Fruit fly (Drosophila melanogaster) whole organism, embryonic: ENCODE measurements around the gene LPCAT.

Source experiments
- B-H1 ChIP-seq: fragments of 200-800 bp; sonication (Bioruptor generic); IDR thresholded peaks from 3 replicates; pipeline ENCODE4 v1.3.6; 2022; ENCODE audit warnings: missing biosample characterization, missing genetic modification characterization
- Bdp1 ChIP-seq: fragments of 200-800 bp; sonication (Bioruptor generic); optimal IDR thresholded peaks from 3 replicates; lab custom pipeline; 2016; ENCODE audit warnings: missing biosample characterization, missing genetic modification characterization
- Bteb2 ChIP-seq: fragments of 200-800 bp; sonication (Bioruptor generic); optimal IDR thresholded peaks from 2 replicates; lab custom pipeline; 2016; ENCODE audit warnings: missing biosample characterization, missing genetic modification characterization
- C15 ChIP-seq: fragments of 200-800 bp; sonication (Bioruptor generic); IDR thresholded peaks from 3 replicates; pipeline ENCODE4 v1.3.6; 2022; ENCODE audit warnings: missing biosample characterization, missing genetic modification characterization
- CG11093 ChIP-seq: fragments of 200-800 bp; sonication (Bioruptor generic); IDR thresholded peaks from 3 replicates; pipeline ENCODE4 v1.3.6; 2022; ENCODE audit warnings: missing biosample characterization, missing genetic modification characterization
- CG12659 ChIP-seq: fragments of 200-800 bp; sonication (Bioruptor generic); optimal IDR thresholded peaks from 3 replicates; lab custom pipeline; 2017; ENCODE audit warnings: mild to moderate bottlenecking, missing biosample characterization, missing genetic modification reagents, missing genetic modification characterization
- CG12942 ChIP-seq: fragments of 200-800 bp; sonication (Bioruptor generic); optimal IDR thresholded peaks from 3 replicates; lab custom pipeline; 2016; ENCODE audit warnings: missing biosample characterization, missing genetic modification characterization
- CG13624 ChIP-seq: fragments of 200-800 bp; sonication (Bioruptor generic); optimal IDR thresholded peaks from 2 replicates; lab custom pipeline; 2016; ENCODE audit warnings: missing biosample characterization, missing genetic modification characterization
- CG14050 ChIP-seq: fragments of 200-800 bp; sonication (Bioruptor generic); IDR thresholded peaks from 3 replicates; pipeline ENCODE4 v1.3.6; 2022; ENCODE audit warnings: missing biosample characterization, missing genetic modification characterization
- CG1602 ChIP-seq: fragments of 200-800 bp; sonication (Bioruptor generic); optimal IDR thresholded peaks from 3 replicates; lab custom pipeline; 2016; ENCODE audit warnings: missing biosample characterization, missing genetic modification characterization
- CG17186 ChIP-seq: fragments of 200-800 bp; sonication (Bioruptor generic); optimal IDR thresholded peaks from 3 replicates; lab custom pipeline; 2017; ENCODE audit warnings: missing biosample characterization, missing genetic modification reagents, missing genetic modification characterization
- CG17361 ChIP-seq: fragments of 200-800 bp; sonication (Bioruptor generic); IDR thresholded peaks from 3 replicates; pipeline ENCODE4 v1.3.6; 2022; ENCODE audit warnings: missing biosample characterization, missing genetic modification characterization
- CG1832 ChIP-seq: fragments of 200-800 bp; sonication (Bioruptor generic); optimal IDR thresholded peaks from 2 replicates; lab custom pipeline; 2017; ENCODE audit warnings: missing biosample characterization, mild to moderate bottlenecking, missing genetic modification characterization, inconsistent platforms
- CG2129 ChIP-seq: fragments of 200-800 bp; sonication (Bioruptor generic); IDR thresholded peaks from 2 replicates; pipeline ENCODE4 v1.3.6; 2022; ENCODE audit warnings: missing biosample characterization, missing genetic modification characterization; ENCODE audit not compliant: partially characterized antibody
- CG31365 ChIP-seq: fragments of 200-800 bp; sonication (Bioruptor generic); optimal IDR thresholded peaks from 2 replicates; lab custom pipeline; 2018; ENCODE audit warnings: missing biosample characterization, mild to moderate bottlenecking, missing genetic modification characterization
- CG32532 ChIP-seq: fragments of 200-800 bp; sonication (Bioruptor generic); IDR thresholded peaks from 2 replicates; pipeline ENCODE4 v1.3.6; 2022; ENCODE audit warnings: missing biosample characterization, missing genetic modification characterization
- CG32772 ChIP-seq: fragments of 200-800 bp; sonication (Bioruptor generic); IDR thresholded peaks from 2 replicates; pipeline ENCODE4 v1.3.6; 2022; ENCODE audit warnings: missing biosample characterization, missing genetic modification characterization
- CG3838 ChIP-seq: fragments of 200-800 bp; sonication (Bioruptor generic); optimal IDR thresholded peaks from 3 replicates; lab custom pipeline; 2016; ENCODE audit warnings: missing biosample characterization, missing genetic modification characterization
- CG4282 ChIP-seq: fragments of 200-800 bp; sonication (Bioruptor generic); optimal IDR thresholded peaks from 2 replicates; lab custom pipeline; 2016; ENCODE audit warnings: missing biosample characterization, missing genetic modification characterization
- CG6689 ChIP-seq: fragments of 200-800 bp; sonication (Bioruptor generic); IDR thresholded peaks from 2 replicates; pipeline ENCODE4 v1.3.6; 2022; ENCODE audit warnings: missing biosample characterization, missing genetic modification characterization
- CG8478 ChIP-seq: fragments of >200 bp; optimal IDR thresholded peaks from 2 replicates; lab custom pipeline; 2018
- CG9797 ChIP-seq: fragments of 200-800 bp; sonication (Bioruptor generic); optimal IDR thresholded peaks from 3 replicates; lab custom pipeline; 2018; ENCODE audit warnings: missing biosample characterization, mild to moderate bottlenecking, missing genetic modification characterization
- CG9876 ChIP-seq: fragments of 200-800 bp; sonication (Bioruptor generic); optimal IDR thresholded peaks from 2 replicates; lab custom pipeline; 2016; ENCODE audit warnings: missing biosample characterization, missing genetic modification characterization
- CoRest ChIP-seq: fragments of 200-800 bp; sonication (Bioruptor generic); optimal IDR thresholded peaks from 3 replicates; lab custom pipeline; 2018; ENCODE audit warnings: missing biosample characterization, mild to moderate bottlenecking, missing genetic modification characterization, moderate library complexity
- Dek ChIP-seq: fragments of 200-800 bp; sonication (Bioruptor generic); optimal IDR thresholded peaks from 3 replicates; lab custom pipeline; 2019; ENCODE audit warnings: missing biosample characterization, mild to moderate bottlenecking, missing genetic modification characterization, moderate library complexity
- Dp ChIP-seq: fragments of 200-800 bp; sonication (Bioruptor generic); optimal IDR thresholded peaks from 2 replicates; lab custom pipeline; 2018; ENCODE audit warnings: missing biosample characterization, mild to moderate bottlenecking, missing genetic modification characterization, moderate library complexity
- Ets65A ChIP-seq: fragments of 200-800 bp; sonication (Bioruptor generic); peaks from one replicate; lab custom pipeline; 2016; ENCODE audit warnings: missing biosample characterization, missing genetic modification characterization
- Fer3 ChIP-seq: fragments of 200-800 bp; sonication (Bioruptor generic); optimal IDR thresholded peaks from 2 replicates; lab custom pipeline; 2018; ENCODE audit warnings: missing biosample characterization, mild to moderate bottlenecking, missing genetic modification characterization, moderate library complexity
- Hr3 ChIP-seq: fragments of 200-800 bp; sonication (Bioruptor generic); optimal IDR thresholded peaks from 3 replicates; lab custom pipeline; 2016; ENCODE audit warnings: missing biosample characterization, missing genetic modification characterization
- MBD-R2 ChIP-seq: fragments of 200-800 bp; sonication (Bioruptor generic); IDR thresholded peaks from 2 replicates; pipeline ENCODE4 v1.3.6; 2022; ENCODE audit warnings: missing biosample characterization, missing genetic modification characterization
- MESR4 ChIP-seq: fragments of 200-800 bp; sonication (Bioruptor generic); optimal IDR thresholded peaks from 2 replicates; lab custom pipeline; 2018; ENCODE audit warnings: missing biosample characterization, mild to moderate bottlenecking, missing genetic modification characterization, moderate library complexity
- Nf-YB ChIP-seq: fragments of 200-800 bp; sonication (Bioruptor generic); optimal IDR thresholded peaks from 3 replicates; lab custom pipeline; 2019; ENCODE audit warnings: missing biosample characterization, mild to moderate bottlenecking, missing genetic modification characterization, moderate library complexity
- Sin3A ChIP-seq: fragments of >200 bp; optimal IDR thresholded peaks from 2 replicates; lab custom pipeline; 2018
- ab ChIP-seq: fragments of 200-800 bp; sonication (Bioruptor generic); optimal IDR thresholded peaks from 2 replicates; lab custom pipeline; 2016; ENCODE audit warnings: missing biosample characterization, missing genetic modification characterization
- abd-A ChIP-seq: fragments of 200-800 bp; sonication (Bioruptor generic); optimal IDR thresholded peaks from 3 replicates; lab custom pipeline; 2019; ENCODE audit warnings: missing biosample characterization, mild to moderate bottlenecking, missing genetic modification characterization, moderate library complexity
- cas ChIP-seq: fragments of 200-800 bp; sonication (Bioruptor generic); IDR thresholded peaks from 2 replicates; pipeline ENCODE4 v1.3.6; 2022; ENCODE audit warnings: missing biosample characterization, missing genetic modification characterization
- chn ChIP-seq: fragments of 200-800 bp; sonication (Bioruptor generic); optimal IDR thresholded peaks from 2 replicates; lab custom pipeline; 2016; ENCODE audit warnings: missing biosample characterization, missing genetic modification characterization
- fu2 ChIP-seq: fragments of 200-800 bp; sonication (Bioruptor generic); optimal IDR thresholded peaks from 2 replicates; lab custom pipeline; 2016; ENCODE audit warnings: missing biosample characterization, missing genetic modification characterization
- hkb ChIP-seq, 2 experiments: fragments of 200-800 bp in 1 of 2; fragments of >200 bp in 1 of 2; sonication (Bioruptor generic) in 1 of 2; IDR thresholded peaks in 1 of 2; optimal IDR thresholded peaks in 1 of 2; 2 replicates each; pipeline versions ENCODE4 v1.3.6 to Lab custom; 2017 to 2022; ENCODE audit warnings: missing biosample characterization in 1 of 2, missing genetic modification characterization in 1 of 2
- knrl ChIP-seq: fragments of 200-800 bp; sonication (Bioruptor generic); IDR thresholded peaks from 3 replicates; pipeline ENCODE4 v1.3.6; 2022; ENCODE audit warnings: missing biosample characterization, missing genetic modification characterization; ENCODE audit not compliant: partially characterized antibody
- nmo ChIP-seq: fragments of 200-800 bp; sonication (Bioruptor generic); optimal IDR thresholded peaks from 2 replicates; lab custom pipeline; 2018; ENCODE audit warnings: missing biosample characterization, mild to moderate bottlenecking, missing genetic modification characterization, moderate library complexity
- row ChIP-seq: fragments of 200-800 bp; sonication (Bioruptor generic); IDR thresholded peaks from 3 replicates; pipeline ENCODE4 v1.3.6; 2022; ENCODE audit warnings: missing biosample characterization, missing genetic modification characterization
- sd ChIP-seq: fragments of 200-800 bp; sonication (Bioruptor generic); optimal IDR thresholded peaks from 3 replicates; lab custom pipeline; 2018; ENCODE audit warnings: missing biosample characterization, mild to moderate bottlenecking, missing genetic modification characterization, moderate library complexity
- seq ChIP-seq: fragments of 200-800 bp; sonication (Bioruptor generic); IDR thresholded peaks from 2 replicates; pipeline ENCODE4 v1.3.6; 2022; ENCODE audit warnings: missing biosample characterization, missing genetic modification characterization
- sob ChIP-seq: fragments of 200-800 bp; sonication (Bioruptor generic); IDR thresholded peaks from 2 replicates; pipeline ENCODE4 v1.3.6; 2022; ENCODE audit warnings: missing biosample characterization, missing genetic modification characterization
- tgo ChIP-seq: fragments of 200-800 bp; sonication (Bioruptor generic); IDR thresholded peaks from 3 replicates; pipeline ENCODE4 v1.3.6; 2022; ENCODE audit warnings: missing biosample characterization, missing genetic modification characterization
- unc-4 ChIP-seq: fragments of 200-800 bp; sonication (Bioruptor generic); IDR thresholded peaks from 2 replicates; pipeline ENCODE4 v1.3.6; 2022; ENCODE audit warnings: missing biosample characterization, missing genetic modification characterization; ENCODE audit not compliant: partially characterized antibody
- vvl ChIP-seq: fragments of 200-800 bp; sonication (Bioruptor generic); IDR thresholded peaks from 2 replicates; pipeline ENCODE4 v1.3.6; 2022; ENCODE audit warnings: missing biosample characterization, missing genetic modification characterization
- wdn ChIP-seq: fragments of 200-800 bp; sonication (Bioruptor generic); IDR thresholded peaks from 2 replicates; pipeline ENCODE4 v1.3.6; 2022; ENCODE audit warnings: missing biosample characterization, missing genetic modification characterization
- zfh2 ChIP-seq: fragments of 200-800 bp; sonication (Bioruptor generic); optimal IDR thresholded peaks from 2 replicates; lab custom pipeline; 2016; ENCODE audit warnings: missing biosample characterization, missing genetic modification characterization

The LPCAT gene

DNA sequence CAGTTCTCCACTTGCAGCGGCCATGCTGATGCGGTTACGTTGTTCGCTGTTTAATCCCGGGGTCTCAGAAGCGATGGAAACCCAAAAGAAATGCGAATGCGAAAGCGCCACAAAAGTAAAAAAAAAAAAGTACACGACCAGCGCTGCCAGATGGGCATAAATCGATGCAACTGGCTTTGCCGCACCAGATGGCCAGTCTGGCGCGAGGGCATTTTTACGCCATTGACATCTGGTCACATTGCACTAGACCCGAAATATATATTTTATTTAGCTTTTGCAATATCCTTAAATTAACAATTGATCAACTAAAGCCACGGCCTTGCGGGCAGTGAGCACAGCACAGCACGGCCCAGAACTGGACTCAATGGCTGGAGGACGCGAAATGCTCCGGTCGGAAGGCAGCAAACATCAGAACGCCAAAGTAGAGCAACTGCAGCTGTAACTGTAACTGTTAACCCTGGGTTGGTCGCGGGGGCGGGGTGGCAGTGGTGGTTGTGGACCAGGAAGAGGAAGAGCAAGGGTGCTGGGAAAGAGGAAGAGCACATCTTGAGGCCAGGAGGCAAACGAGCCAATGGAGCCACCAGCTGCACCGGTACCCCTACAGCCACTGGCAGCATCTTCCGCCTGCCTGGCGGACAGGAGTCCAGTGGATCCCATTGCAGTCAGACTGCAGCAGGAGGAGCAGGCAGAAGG, 29.1 kb upstream of the LPCAT start, which contains the start of the genes LysRS and Hecw (continued):
- TF ChIP-seq CG32772 (GFP tag; lab: Robert Waterston, UW), result peak; percentile 90
- no peak for TF ChIP-seq CG12942 (GFP tag; lab: Kevin White, UChicago)
- no peak for TF ChIP-seq Fer3 (tag; lab: Kevin White, UChicago)
- TF ChIP-seq wdn (GFP tag; lab: Robert Waterston, UW), result no peak
- peak; percentile 83 for TF ChIP-seq MESR4 (GFP tag; lab: Kevin White, UChicago)
- peak; percentile 78 for TF ChIP-seq Sin3A (lab: Kevin White, UChicago)
- peak; percentile 34 for TF ChIP-seq CoRest (tag; lab: Kevin White, UChicago)
- TF ChIP-seq knrl (GFP tag; lab: Robert Waterston, UW), result no peak
- no peak for TF ChIP-seq chn (GFP tag; lab: Kevin White, UChicago)
- TF ChIP-seq hkb (optimal IDR thresholded peaks at IDR 0.05; lab: Kevin White, UChicago), result no peak
- TF ChIP-seq hkb (GFP tag; IDR thresholded peaks at IDR 0.05; lab: Robert Waterston, UW), result no peak
- TF ChIP-seq nmo (GFP tag; lab: Kevin White, UChicago), result peak; percentile 25
- 0 out of 2 replicates have a peak, but pooled peaks have one; percentile 28 for TF ChIP-seq unc-4 (GFP tag; lab: Robert Waterston, UW)
- TF ChIP-seq CG2129 (GFP tag; lab: Robert Waterston, UW), result no peak
- no peak for TF ChIP-seq CG11093 (GFP tag; lab: Robert Waterston, UW)
- TF ChIP-seq CG17186 (GFP tag; lab: Kevin White, UChicago), result peak; percentile 52
- TF ChIP-seq CG4282 (GFP tag; lab: Kevin White, UChicago), result peak; percentile 12
- peak; percentile 87 for TF ChIP-seq MBD-R2
- no peak for TF ChIP-seq CG1602 (GFP tag; lab: Kevin White, UChicago)
- no peak for TF ChIP-seq Hr3 (GFP tag; lab: Kevin White, UChicago)
- peak; percentile 63 for TF ChIP-seq Dp (GFP tag; lab: Kevin White, UChicago)
- TF ChIP-seq abd-A (tag; lab: Kevin White, UChicago), result no peak
- 0 out of 2 replicates have a peak, but pooled peaks have one; percentile 19 for TF ChIP-seq vvl (GFP tag; lab: Robert Waterston, UW)
- TF ChIP-seq CG1832 (GFP tag; lab: Kevin White, UChicago), result no peak
- TF ChIP-seq sob, result 0 out of 2 replicates have a peak, but pooled peaks have one; percentile 21
- TF ChIP-seq Ets65A, result peak; percentile 40
- peak; percentile 84 for TF ChIP-seq CG9797 (GFP tag; lab: Kevin White, UChicago)

DNA sequence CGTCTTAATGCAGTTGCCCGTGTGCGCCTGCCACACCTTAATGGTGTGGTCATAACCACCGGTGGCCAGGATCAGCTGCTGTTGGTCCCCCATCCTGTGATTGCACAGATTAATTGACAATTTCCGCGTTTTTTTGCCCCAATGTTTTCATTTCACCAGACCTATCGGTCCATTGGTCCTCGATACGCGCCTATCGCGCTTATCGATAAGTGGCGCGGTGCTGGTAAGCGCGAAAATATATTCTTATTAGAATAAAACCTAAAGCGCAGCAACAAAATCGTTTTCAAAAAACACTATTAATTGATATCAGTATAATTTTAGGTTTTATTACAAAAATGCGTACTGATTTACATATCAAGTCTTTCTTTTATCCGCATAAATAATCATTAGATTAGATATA, 26.0 kb upstream of the LPCAT start, which contains the start of gene Lst8:
Gene Lst8, minus strand, starts transcription at position 187 of the 400 bp plus-strand sequence.
- no peak for TF ChIP-seq zfh2 (GFP tag; lab: Kevin White, UChicago)
- no peak for TF ChIP-seq fu2 (GFP tag; lab: Kevin White, UChicago)
- no peak for TF ChIP-seq ab
- no peak for TF ChIP-seq C15 (GFP tag; lab: Robert Waterston, UW)
- no peak for TF ChIP-seq CG31365
- no peak for TF ChIP-seq CG6689 (GFP tag; lab: Robert Waterston, UW)
- TF ChIP-seq cas, result no peak
- TF ChIP-seq Bdp1 (GFP tag; lab: Kevin White, UChicago), result no peak
- TF ChIP-seq seq (GFP tag; lab: Robert Waterston, UW), result no peak
- TF ChIP-seq CG3838 (GFP tag; lab: Kevin White, UChicago), result no peak
- no peak for TF ChIP-seq Bteb2
- no peak for TF ChIP-seq Nf-YB
- TF ChIP-seq CG32532 (GFP tag; lab: Robert Waterston, UW), result no peak
- no peak for TF ChIP-seq tgo
- no peak for TF ChIP-seq CG17361 (GFP tag; lab: Robert Waterston, UW)
- no peak for TF ChIP-seq sd
- TF ChIP-seq CG9876 (GFP tag; lab: Kevin White, UChicago), result no peak
- TF ChIP-seq CG13624, result no peak
- no peak for TF ChIP-seq B-H1 (GFP tag; lab: Robert Waterston, UW)
- TF ChIP-seq CG12659 (GFP tag; lab: Kevin White, UChicago), result peak; percentile 6
- no peak for TF ChIP-seq CG8478 (lab: Kevin White, UChicago)
- TF ChIP-seq Dek (tag; lab: Kevin White, UChicago), result no peak
- no peak for TF ChIP-seq CG9797 (GFP tag; lab: Kevin White, UChicago)
- TF ChIP-seq CG14050 (GFP tag; lab: Robert Waterston, UW), result no peak
- TF ChIP-seq row (GFP tag; lab: Robert Waterston, UW), result no peak
